Worm (Caenorhabditis elegans): ENCODE results near the gene klc-1.

The klc-1 gene

ce11 chrIV:11131268-11131667 is 47.7 kb downstream of the klc-1 start, which contains the start of gene ard-1:
ard-1 (plus strand) TSS chrIV:11131279.
- TF ChIP-seq fos-1 (tag; optimal IDR thresholded peaks at IDR 0.05) (no peak), ceh-16 (tag; optimal IDR thresholded peaks at IDR 0.05) (no peak), nhr-11 (tag; optimal IDR thresholded peaks at IDR 0.05) (no peak), nhr-237 (tag; optimal IDR thresholded peaks at IDR 0.05) (no peak), nfya-1 (tag; optimal IDR thresholded peaks at IDR 0.05; ENCODE audit: insufficient read depth) (no peak), elt-1 (tag; optimal IDR thresholded peaks at IDR 0.05) (no peak), mml-1 (tag; optimal IDR thresholded peaks at IDR 0.05) (no peak), nhr-12 (tag; optimal IDR thresholded peaks at IDR 0.05) (no peak), nhr-77 (tag; optimal IDR thresholded peaks at IDR 0.05) (no peak), unc-39 (tag; optimal IDR thresholded peaks at IDR 0.05) (no peak), jun-1 (tag; optimal IDR thresholded peaks at IDR 0.05) (no peak), nhr-23 (tag; optimal IDR thresholded peaks at IDR 0.05) (no peak), pha-4 (tag; optimal IDR thresholded peaks at IDR 0.05) (no peak), nhr-25 (tag; optimal IDR thresholded peaks at IDR 0.05) (no peak), lin-39 (tag; optimal IDR thresholded peaks at IDR 0.05) (no peak), zag-1 (tag; optimal IDR thresholded peaks at IDR 0.05) (no peak), R02D3.7 (tag; optimal IDR thresholded peaks at IDR 0.05) (no peak), elt-2 (tag; optimal IDR thresholded peaks at IDR 0.05) (no peak), fkh-10 (GFP tag; optimal IDR thresholded peaks at IDR 0.05) (no peak)
